Worm (Caenorhabditis elegans): ENCODE results near the gene lgc-49.

lgc-49 gene

DNA sequence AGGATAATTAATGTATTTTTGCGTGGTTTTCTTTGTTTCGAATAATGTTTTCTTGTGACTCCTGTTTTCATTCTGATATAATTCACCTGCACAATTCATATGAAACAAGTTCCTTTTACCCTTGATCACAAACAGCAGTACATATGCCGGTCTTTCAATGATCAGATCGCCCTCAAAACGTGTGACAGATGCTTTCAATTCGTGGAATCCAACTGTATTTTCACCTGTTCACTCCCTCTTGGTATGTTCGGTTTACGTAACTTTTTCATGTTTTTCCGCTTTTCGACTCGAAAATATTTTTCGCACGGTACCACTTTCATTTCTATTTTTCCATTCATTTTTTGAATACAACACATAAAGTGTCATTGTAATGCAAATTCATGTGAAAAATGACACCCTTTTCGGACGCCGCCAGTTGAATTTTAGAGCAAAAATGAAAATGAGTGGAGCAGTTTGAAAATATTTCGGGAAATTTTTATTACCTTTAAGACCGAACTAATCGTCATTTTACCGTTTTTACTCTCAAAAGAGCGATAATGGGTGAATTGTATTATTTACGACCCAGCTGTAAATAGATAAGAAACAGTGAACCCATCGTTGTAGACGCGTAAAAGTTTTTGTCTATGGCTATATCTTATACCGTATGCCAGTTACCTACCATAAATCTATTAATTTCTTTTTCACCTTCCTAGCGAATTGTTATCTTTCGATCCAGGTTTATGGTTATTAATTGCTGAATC is 10.9 kb downstream of the lgc-49 start, which contains the start of gene K10D6.4 (continued):
- TF ChIP-seq F49E8.2 (tag; optimal IDR thresholded peaks at IDR 0.05; ENCODE audit: borderline replicate concordance) (no peak), dmd-8 (GFP tag; IDR thresholded peaks at IDR 0.05) (no peak), lin-39 (tag; optimal IDR thresholded peaks at IDR 0.05) (no peak), aha-1 (tag) (no peak), gei-8 (GFP tag; optimal IDR thresholded peaks at IDR 0.05) (no peak), ceh-62 (tag; optimal IDR thresholded peaks at IDR 0.05) (no peak), hif-1 (tag; optimal IDR thresholded peaks at IDR 0.05) (no peak), lim-7 (GFP tag; IDR thresholded peaks at IDR 0.05) (no peak), tag-97 (GFP tag; IDR thresholded peaks at IDR 0.05) (no peak), hlh-30 (tag; optimal IDR thresholded peaks at IDR 0.05; ENCODE audit: insufficient read depth) (no peak), daf-16 (GFP tag; optimal IDR thresholded peaks at IDR 0.05) (no peak), daf-16 (tag; optimal IDR thresholded peaks at IDR 0.05) (peak; percentile 47), nhr-41 (GFP tag; IDR thresholded peaks at IDR 0.05) (no peak), Y48G9A.11 (GFP tag; IDR thresholded peaks at IDR 0.05) (no peak), mes-2 (tag; optimal IDR thresholded peaks at IDR 0.05; ENCODE audit: poor library complexity, severe bottlenecking) (no peak), daf-12 (tag; optimal IDR thresholded peaks at IDR 0.05) (no peak), ceh-32 (tag; optimal IDR thresholded peaks at IDR 0.05; ENCODE audit: poor library complexity) (no peak), nhr-48 (tag; optimal IDR thresholded peaks at IDR 0.05) (no peak), nhr-10 (tag; optimal IDR thresholded peaks at IDR 0.05) (no peak), F44E2.7 (GFP tag; IDR thresholded peaks at IDR 0.05) (no peak), tra-1 (GFP tag; IDR thresholded peaks at IDR 0.05) (no peak), cey-2 (tag; optimal IDR thresholded peaks at IDR 0.05; ENCODE audit: borderline replicate concordance, insufficient read depth) (no peak), F26F4.8 (GFP tag; conservative IDR thresholded peaks at IDR 0.05) (no peak), ZK546.5 (tag; optimal IDR thresholded peaks at IDR 0.05) (no peak), dve-1 (tag; optimal IDR thresholded peaks at IDR 0.05; ENCODE audit: insufficient read depth) (no peak)

DNA sequence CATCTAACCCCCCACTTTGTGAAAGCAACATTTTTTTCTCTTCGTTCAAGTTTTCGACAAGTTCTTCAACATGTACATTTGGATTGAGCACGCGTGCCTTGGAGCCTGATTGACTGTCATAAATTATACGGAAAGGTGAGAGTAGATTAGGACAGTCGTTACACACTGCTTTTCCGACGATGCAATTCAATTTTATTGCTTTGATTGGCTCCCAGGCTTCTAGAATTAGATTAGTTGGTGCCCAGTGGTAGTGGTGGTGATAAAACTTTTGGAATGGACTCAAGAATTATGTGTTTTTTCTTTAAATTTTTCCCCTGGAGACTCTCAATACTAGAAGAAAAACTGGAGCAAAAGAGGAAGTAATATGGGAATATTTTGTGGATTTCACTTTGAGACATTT is 13.4 kb downstream of the lgc-49 start:
- TF ChIP-seq unc-62 (GFP tag; optimal IDR thresholded peaks at IDR 0.05 in 1 of 2): peak in 1 of 2 experiments; percentile 58
- TF ChIP-seq unc-62 (tag; optimal IDR thresholded peaks at IDR 0.05): no peak
- no peak for TF ChIP-seq ceh-62 (tag; optimal IDR thresholded peaks at IDR 0.05)

DNA sequence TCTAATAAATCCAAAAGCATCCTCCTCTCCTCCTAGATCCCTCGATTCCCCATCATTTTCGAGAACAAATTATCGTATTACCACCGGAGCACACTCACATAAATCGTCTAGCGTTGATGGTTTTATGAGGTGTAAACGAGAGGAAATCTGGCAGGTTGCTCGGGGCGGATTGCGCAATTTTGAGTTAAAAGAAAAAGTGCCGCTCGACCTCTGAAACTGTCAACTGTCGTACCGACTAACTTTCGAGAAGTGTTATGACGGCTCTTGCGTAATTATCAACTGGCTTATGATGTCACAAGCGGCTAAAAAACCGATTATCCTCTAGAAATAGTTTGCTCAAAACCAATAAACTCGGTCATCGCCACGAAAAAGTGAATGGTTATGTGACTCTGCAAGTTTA is 15.4 kb downstream of the lgc-49 start:
- TF ChIP-seq snpc-4 (tag; optimal IDR thresholded peaks at IDR 0.05): no peak
- TF ChIP-seq zip-2 (tag; optimal IDR thresholded peaks at IDR 0.05): no peak
- TF ChIP-seq lin-13 (GFP tag; optimal IDR thresholded peaks at IDR 0.05): no peak
- no peak for TF ChIP-seq Y105C5A.15 (GFP tag; IDR thresholded peaks at IDR 0.05)
- TF ChIP-seq pqm-1 (tag; optimal IDR thresholded peaks at IDR 0.05): no peak

- TF ChIP-seq unc-62 (GFP tag; optimal IDR thresholded peaks at IDR 0.05 in 1 of 2) (peak in 1 of 2 experiments; percentile 92), unc-62 (tag; optimal IDR thresholded peaks at IDR 0.05) (no peak), snpc-4 (tag; optimal IDR thresholded peaks at IDR 0.05) (no peak)
These were observed 18.5 kb downstream of the lgc-49 start for ce11 chrV:11209452-11210188.

DNA sequence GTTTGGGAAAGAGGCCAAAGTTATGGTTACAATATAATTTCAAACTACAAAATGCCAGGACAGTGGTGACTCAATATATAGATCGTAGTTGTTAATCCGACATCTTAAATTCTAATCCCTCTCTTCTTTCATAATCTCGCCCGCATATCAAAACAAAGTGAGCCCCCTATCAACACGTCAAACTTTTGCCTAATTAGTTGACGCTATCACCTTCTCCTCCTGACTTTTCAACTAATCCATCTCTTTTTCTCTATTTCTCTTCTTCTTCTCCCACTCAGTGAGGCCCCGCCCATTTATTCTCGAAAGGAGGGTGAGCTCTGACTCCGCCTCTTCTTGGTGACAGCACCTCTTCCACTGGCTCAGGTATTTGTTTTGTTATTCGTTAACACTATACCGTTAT is 20.2 kb downstream of the lgc-49 start:
- TF ChIP-seq skn-1 (tag; optimal IDR thresholded peaks at IDR 0.05): no peak
- TF ChIP-seq unc-62 (GFP tag; optimal IDR thresholded peaks at IDR 0.05 in 1 of 2): peak in 1 of 2 experiments; percentile 44
- no peak for TF ChIP-seq unc-62 (tag; optimal IDR thresholded peaks at IDR 0.05)
